Worm (Caenorhabditis elegans): ENCODE results near the gene pssy-1.

The pssy-1 gene

ce11 chrX:10008664-10009063 is 43.3 kb downstream of the pssy-1 start, which contains the start of gene F19C6.3:
Gene F19C6.3 (minus strand): TSS chrX:10008764.
- TF ChIP-seq ztf-29 (GFP tag; IDR thresholded peaks at IDR 0.05) (no peak), cog-1 (tag; optimal IDR thresholded peaks at IDR 0.05) (no peak), tab-1 (GFP tag; IDR thresholded peaks at IDR 0.05) (no peak), flt-1 (GFP tag; IDR thresholded peaks at IDR 0.05) (no peak), ztf-23 (GFP tag; IDR thresholded peaks at IDR 0.05) (no peak), med-1 (GFP tag; optimal IDR thresholded peaks at IDR 0.05; ENCODE audit: insufficient read depth) (no peak), klf-2 (GFP tag; conservative IDR thresholded peaks at IDR 0.05) (no peak), ref-1 (GFP tag; conservative IDR thresholded peaks at IDR 0.05) (no peak), T22C8.4 (GFP tag; IDR thresholded peaks at IDR 0.05) (no peak)

ce11 chrX:10009985-10010384 is 44.6 kb downstream of the pssy-1 start:
- TF ChIP-seq ztf-29 (GFP tag; IDR thresholded peaks at IDR 0.05), result no peak
- TF ChIP-seq med-1 (GFP tag; optimal IDR thresholded peaks at IDR 0.05; ENCODE audit: insufficient read depth), result no peak
- TF ChIP-seq ztf-23 (GFP tag; IDR thresholded peaks at IDR 0.05), result no peak
- TF ChIP-seq T22C8.4 (GFP tag; IDR thresholded peaks at IDR 0.05), result no peak
- TF ChIP-seq tab-1 (GFP tag; IDR thresholded peaks at IDR 0.05), result no peak
- no peak for TF ChIP-seq flt-1 (GFP tag; IDR thresholded peaks at IDR 0.05)
- TF ChIP-seq klf-2 (GFP tag; conservative IDR thresholded peaks at IDR 0.05), result no peak
- no peak for TF ChIP-seq ref-1 (GFP tag; conservative IDR thresholded peaks at IDR 0.05)
- no peak for TF ChIP-seq cog-1 (tag; optimal IDR thresholded peaks at IDR 0.05)

Data from whole organism, midembryonic.